Worm (Caenorhabditis elegans) whole organism, dauer: Measurements from ENCODE around the gene C45B11.9.

ENCODE experiments used
- unc-62 ChIP-seq: sonication (generic microtip); optimal IDR thresholded peaks from 2 replicates; lab custom pipeline; 2017; ENCODE audit warnings: missing biosample characterization, missing genetic modification reagents, missing genetic modification characterization

C45B11.9 gene

DNA sequence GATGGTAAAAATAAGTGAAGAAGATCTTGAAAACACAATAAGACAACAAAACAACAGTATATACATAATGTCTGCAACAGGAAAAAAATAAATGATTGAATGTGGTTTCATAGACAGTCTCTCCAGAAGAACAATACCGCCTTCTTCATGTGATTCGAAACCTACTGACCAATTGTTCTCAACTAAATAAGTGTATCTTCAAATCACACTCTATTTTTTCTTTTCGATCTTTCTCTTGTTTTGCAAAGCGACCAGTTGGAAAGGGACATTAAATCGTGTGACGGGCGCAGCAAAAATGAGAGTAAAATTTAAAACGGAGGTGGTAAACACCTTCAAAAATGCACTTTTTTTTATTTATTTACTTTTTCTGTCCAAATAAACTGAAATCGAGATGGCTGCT lies 21.8 kb downstream of the C45B11.9 start:
- no peak for TF ChIP-seq unc-62

DNA sequence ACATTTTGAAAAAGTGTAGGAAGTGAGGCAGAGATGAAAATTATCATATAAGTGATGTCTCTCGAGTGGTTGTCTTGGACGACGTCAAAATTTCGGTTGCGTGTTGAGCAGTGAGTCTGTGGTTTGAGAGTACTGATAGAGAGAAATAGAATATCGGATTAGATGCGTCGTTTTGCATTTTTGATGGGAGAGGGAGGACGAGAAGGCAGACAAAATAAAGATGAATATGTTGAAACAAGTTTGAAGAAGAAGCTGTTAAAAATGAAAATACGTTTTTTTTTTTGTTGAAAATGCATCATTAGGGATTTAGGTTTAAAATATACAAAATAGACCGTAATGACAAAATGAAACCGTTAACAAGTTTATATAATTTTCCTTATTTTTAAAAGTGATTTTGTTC lies 23.0 kb downstream of the C45B11.9 start, which contains the start of gene T04C12.9:
Gene T04C12.9, minus strand, starts transcription at position 101 of the 400 bp plus-strand sequence.
- no peak for TF ChIP-seq unc-62

DNA sequence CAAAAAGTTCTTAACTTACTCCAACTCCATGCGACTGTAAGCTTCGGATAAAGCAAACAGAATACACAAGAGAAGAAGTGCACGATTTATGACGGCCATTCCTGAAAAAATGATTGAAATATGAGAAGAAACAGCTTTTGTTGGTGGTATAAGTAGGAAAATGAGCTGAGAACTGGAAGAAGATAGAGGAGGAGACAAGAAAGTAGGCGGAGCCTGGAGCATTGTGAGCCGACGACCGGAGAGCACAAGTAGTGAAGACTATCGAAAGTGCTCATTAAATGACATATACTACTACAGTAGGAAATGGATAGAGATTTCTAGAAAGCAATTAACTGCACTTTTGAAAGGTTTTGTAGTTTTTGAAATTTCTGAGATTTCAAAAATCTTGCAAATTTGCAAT lies 25.4 kb downstream of the C45B11.9 start, which contains the start of gene nlp-80:
Gene nlp-80, minus strand, starts transcription at position 101 of the 400 bp plus-strand sequence.
- TF ChIP-seq unc-62 = no peak

DNA sequence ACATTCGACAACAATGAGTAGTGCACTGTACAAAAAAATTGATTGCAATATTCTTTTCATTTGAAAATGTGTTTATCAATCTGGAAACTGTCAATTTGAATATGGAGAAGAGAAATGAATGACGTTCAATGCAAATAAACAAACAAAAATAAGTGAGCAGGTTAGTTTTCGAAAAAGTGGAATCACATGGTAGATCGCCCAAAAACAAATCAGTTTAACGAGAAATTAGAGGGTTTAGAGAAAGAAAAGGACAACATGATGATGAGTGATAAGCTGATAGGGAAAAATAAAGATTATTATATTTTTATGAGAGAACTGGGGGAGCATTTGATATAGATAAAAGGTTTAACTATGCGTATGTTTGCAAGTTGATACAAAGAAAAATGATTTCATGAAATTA lies 29.2 kb downstream of the C45B11.9 start, which contains the start of gene T04C12.8:
Gene T04C12.8, minus strand, starts transcription at position 82 of the 400 bp plus-strand sequence.
- no peak for TF ChIP-seq unc-62

DNA sequence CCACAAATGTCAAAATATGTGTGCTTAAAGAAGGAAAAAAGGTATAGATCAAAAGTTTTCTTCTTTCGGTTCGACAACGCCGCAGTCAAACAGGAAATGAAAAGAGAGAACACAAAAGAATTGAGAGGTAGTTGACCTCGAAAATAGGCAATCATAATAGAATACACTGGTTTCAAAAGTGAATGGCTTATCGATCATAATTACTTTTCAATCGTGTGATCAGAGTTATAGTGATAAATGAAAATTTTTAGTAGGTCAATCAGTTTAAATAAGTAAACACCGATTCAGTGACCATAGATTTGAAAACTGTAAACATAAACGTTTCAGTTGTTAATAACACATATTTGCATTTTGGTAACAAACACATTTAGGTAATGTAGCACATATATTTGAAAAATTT lies 30.3 kb downstream of the C45B11.9 start:
- TF ChIP-seq unc-62 = no peak

DNA sequence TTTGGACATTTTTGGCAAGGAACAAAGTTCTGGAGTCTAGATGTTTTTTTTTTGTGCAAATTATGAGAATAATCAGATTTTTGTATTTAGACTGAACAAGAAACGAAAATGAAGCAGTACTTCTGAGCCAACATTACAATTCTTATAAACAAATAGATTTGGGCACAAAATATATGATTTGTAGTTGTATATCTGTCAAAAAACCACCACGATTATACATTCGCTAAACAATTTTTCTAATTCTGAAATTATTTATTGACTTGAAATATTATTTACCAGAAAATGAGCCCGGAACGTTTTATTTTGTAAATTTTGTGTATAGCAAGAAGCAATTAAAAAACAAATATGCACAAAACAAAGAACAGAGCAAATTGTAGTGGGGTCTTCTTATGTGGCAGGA lies 31.3 kb downstream of the C45B11.9 start:
- TF ChIP-seq unc-62 = no peak

DNA sequence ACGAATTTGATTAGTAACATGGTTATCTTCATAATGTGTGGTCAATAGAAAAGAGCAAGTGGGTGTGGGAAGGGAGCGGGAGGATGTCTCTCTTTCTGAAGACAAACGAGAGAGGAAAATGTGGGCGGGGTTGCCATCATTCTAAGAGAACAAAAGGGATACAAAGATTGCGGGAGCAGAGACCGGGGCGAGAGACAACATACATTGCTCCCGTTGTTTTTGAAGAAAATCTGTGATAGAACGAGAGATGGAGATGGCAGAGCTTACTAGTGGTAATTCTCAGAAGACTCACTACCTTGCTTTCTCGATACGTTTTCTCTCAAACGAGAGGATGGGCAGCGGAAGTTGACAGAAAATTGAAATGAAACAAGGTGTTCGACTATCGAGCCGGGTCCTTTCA lies 33.2 kb downstream of the C45B11.9 start:
- TF ChIP-seq unc-62 = no peak

DNA sequence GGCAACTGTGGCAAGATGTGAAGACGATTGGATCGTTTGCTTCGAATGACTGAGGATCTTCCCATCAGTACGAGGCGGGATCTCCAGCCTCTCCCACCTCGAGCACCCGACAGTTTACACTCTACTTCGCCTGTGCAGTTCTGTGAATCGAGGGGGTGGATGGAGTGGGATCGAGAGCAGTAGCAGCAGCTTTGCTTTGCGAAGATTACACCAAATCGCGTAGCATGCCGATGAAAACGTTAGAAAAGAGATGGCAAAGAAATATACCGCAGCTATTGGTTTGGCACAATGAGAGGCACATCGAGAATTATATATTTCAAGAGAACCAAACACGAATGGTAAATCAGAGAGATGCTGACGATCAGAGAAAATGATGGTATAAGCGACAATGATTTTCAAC lies 34.3 kb downstream of the C45B11.9 start, which contains the start of gene act-3:
Gene act-3, minus strand, starts transcription at position 51 of the 400 bp plus-strand sequence.
- TF ChIP-seq unc-62 = no peak

DNA sequence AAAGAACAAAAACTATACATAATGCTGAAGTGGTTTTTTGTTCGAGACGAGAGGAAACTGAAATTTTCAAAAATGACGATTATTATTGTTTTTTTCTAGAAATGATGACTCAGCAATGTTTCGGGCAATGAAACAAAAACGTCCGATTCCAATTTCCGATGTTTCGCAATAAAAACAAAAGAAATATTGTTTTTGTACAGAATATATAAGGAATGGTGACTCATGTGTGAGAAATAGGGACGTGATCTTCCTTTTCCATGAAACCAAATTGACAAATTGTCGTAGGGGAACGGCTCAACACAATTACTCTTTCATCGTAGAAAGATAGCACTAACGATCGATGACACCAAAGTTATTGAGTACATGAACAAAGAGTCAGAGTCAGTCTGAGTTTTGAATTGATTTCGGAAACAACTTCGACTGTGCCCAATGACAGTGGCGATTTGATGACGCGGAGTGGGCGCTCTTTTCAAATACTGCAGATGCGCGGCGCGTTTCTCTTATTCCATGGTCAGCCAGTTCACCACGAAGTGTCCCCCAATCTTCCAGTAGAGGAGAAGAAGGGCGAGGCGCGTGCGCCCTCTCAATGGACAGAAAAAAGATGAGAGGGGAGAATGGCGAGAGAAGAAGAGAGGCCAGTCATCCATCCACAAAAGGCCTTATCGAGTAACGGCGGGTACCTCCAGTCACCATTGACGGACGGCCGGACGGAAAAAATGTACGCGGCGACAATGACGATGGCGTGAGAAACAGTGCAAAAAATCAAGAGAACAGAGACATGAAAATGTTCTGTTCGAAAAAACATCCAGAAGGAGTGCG lies 35.3 kb downstream of the C45B11.9 start:
- TF ChIP-seq unc-62 = no peak

DNA sequence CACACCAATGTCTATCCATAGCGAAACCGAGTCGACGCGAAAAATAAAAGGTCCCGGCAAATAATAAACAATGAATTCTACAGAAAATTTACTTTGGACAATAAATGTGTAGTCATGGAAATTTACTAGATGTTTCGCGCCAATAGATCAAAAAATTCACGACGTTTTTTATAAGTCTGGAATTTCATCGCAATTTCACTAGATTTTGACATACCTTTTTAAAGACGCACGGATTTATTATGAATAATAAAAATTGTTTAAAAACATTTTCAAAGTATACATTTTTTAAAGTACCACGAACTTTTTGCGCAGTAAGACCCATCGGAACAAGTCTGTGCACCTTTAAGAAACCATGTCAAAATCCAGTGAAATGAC lies 35.9 kb downstream of the C45B11.9 start:
- no peak for TF ChIP-seq unc-62

DNA sequence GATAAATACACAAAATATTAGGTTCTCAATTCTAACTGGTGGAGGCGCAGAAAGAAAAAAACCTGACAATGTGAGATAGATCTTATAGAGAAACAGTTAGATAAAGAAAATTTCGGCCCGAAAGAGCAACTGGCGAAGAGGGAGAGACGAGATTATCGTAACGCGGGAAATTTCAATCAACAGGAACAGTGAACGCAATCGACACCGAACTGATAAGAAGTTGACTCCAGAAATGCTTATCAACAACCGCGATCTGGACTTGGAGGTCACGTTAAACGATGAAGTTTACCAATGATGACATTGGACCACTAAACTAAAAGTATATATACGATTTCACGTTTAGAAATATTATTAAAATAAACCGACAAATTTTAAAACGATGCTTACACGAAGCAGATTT lies 36.3 kb downstream of the C45B11.9 start:
- TF ChIP-seq unc-62 = no peak

DNA sequence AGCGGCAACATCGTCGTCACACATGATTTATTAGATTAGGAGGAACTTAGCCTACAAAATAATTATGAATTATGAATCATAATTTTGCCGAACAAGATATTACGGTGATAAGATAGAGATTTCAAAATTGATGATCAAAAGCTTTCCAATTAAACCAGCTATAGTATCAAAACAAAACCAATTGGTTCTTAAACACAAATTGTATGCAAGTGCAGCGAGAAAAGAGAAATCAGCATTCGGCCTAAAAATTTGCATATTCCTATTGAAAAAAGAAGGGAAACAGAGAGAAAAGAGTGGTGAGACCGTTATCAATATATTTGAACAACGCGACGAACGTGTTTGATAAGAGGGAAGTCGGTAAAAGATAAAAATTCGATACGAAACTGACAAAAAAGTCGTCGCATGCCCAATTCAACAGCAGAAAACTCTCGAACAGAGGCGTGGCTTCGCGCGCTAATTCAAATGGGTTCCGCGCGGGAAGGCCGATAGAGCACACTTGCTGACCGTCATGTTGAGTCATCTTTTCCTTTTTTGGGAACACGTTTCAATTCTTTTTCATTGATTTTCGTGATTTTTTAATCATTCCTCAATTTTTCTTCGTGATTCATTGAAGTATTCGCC lies 38.1 kb downstream of the C45B11.9 start, which contains the start of gene act-2:
Gene act-2, minus strand, starts transcription at position 51 of the 621 bp plus-strand sequence.
- no peak for TF ChIP-seq unc-62

DNA sequence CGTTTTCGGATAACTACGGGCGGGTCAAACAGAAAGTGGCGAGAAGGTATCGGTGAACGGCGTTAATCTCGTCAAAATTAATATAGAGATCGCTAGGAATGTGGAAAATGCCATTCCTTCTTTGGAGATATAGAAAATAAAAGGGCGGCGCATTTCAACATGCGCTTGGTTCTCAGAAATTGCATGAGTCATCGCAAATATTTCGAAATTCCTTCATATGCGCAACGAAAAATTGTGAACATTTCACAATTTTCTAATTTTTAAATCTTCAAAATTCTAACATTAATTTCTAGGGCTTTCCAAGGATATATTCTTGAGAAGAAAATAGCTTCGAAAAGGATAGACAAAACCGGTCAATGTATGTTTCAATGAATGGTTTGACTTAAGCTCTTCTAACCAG lies 38.8 kb downstream of the C45B11.9 start:
- no peak for TF ChIP-seq unc-62

DNA sequence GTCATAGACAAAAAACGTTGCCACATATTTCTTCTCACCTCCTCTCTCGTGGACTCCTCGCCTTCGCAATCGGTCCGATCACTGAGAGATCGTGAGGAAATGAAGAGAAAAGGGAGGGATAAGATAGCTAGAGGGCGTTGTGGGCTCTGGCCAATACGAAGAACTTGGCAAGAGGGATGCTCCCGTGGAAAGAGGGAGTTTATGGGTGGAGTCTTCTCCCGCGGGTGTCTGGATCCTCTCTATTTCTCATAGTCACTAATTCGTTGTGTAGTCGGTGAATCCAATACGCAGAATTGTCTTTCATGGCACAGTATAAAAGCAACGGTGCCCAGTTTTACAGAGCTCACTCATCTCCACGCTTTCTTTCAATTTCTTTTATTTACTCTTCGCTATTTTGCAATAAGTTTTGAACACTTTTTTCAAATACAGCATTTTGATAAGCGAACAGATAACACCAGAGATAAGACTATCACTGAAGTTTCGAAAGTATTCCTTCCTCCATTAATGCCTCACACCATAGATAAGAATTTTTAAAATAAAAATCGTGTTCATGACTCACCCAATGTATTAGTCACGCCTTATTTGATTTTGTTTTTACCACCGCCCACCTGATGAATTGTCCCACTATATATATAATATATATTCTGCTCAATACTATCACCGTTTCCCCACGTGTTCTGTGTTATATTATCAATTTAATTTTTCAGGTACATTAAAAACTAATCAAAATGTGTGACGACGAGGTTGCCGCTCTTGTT lies 40.4 kb downstream of the C45B11.9 start, which contains the start of gene act-1:
Gene act-1, plus strand, starts transcription at position 708 of the 758 bp plus-strand sequence.
- TF ChIP-seq unc-62 = no peak

DNA sequence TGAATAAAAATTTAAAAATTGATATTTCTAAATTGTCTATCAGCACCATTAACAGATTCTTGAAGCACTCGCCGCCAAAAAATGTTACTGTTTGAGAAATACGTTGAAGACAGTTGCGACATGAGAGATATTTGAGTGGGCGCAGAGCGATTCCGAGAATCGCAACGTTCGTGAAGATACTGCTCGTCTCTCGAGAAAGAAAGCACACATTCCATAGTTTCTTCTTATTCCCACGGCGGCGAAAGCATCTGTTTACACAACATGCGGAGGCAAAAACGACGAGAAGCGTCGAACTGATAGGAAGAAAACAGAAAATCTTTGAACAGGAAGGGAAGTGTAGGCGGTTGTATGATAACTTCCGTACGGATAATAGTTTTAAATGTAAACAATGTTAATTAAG lies 42.4 kb downstream of the C45B11.9 start:
- no peak for TF ChIP-seq unc-62

DNA sequence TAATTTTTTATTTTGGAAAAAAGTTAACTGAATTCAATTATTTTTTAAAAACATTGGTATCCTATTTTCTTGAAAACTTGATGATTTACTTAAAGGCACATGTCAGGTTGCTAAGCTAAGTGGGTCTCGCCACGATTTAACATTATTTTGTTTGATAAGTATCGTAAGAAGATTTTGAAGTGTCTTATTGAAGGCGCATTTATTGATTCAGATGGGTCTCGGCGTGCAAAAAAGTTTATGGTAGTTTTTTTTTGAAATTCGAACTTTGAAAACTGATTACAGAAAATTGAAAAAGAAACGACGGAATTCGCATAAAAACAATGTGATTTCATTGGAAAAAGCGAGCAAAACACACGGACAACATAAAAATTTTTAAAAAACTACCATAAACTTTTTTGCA lies 42.8 kb downstream of the C45B11.9 start:
- no peak for TF ChIP-seq unc-62

DNA sequence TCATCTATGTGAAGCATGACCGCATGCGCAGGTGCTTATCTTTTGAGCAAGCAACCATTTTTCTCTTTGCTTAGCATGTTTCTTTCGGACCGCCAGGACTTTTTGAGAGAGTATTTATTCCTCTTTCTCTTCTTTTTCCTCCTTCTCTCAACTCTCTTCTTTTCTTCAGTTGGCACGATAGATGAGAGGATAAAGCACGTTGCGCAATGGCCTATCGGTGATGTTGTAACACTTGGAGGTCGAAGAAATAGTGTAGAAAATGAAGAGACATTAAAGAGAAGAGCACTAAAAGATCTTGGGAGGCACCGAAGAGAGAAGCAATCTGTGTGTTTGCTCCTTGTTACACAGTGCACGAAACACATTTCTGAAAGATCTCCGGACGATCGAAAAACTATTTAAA lies 43.6 kb downstream of the C45B11.9 start:
- TF ChIP-seq unc-62 = no peak
